Worm (Caenorhabditis elegans) whole organism, L4 larva: Measurements from ENCODE around the gene clec-52.

ENCODE experiments used
- D1046.2 ChIP-seq: fragments of 200-800 bp; sonication (Bioruptor generic); IDR thresholded peaks from 2 replicates; pipeline ENCODE4 v1.3.6; 2022; ENCODE audit warnings: missing genetic modification characterization, missing compliant biosample characterization
- F49E8.2 ChIP-seq: sonication (generic microtip); optimal IDR thresholded peaks from 2 replicates; lab custom pipeline; 2016; ENCODE audit warnings: missing compliant biosample characterization, mild to moderate bottlenecking, missing genetic modification characterization, borderline replicate concordance
- T20F7.1 ChIP-seq: fragments of 200-800 bp; sonication (Bioruptor generic); optimal IDR thresholded peaks from 2 replicates; lab custom pipeline; 2018; ENCODE audit warnings: mild to moderate bottlenecking, missing genetic modification characterization, missing compliant biosample characterization
- Y48G9A.11 ChIP-seq: fragments of 200-800 bp; sonication (Bioruptor generic); IDR thresholded peaks from 2 replicates; pipeline ENCODE4 v1.3.6; 2022; ENCODE audit warnings: missing genetic modification reagents, missing genetic modification characterization, missing compliant biosample characterization
- aly-2 ChIP-seq: sonication (generic microtip); optimal IDR thresholded peaks from 2 replicates; lab custom pipeline; 2018; ENCODE audit warnings: missing biosample characterization, missing genetic modification characterization
- attf-4 ChIP-seq: sonication (generic microtip); optimal IDR thresholded peaks from 3 replicates; lab custom pipeline; 2017; ENCODE audit warnings: missing biosample characterization, missing genetic modification characterization
- ceh-20 ChIP-seq: fragments of 200-800 bp; sonication (Bioruptor generic); IDR thresholded peaks from 2 replicates; pipeline ENCODE4 v1.3.6; 2022; ENCODE audit warnings: missing genetic modification reagents, missing genetic modification characterization, missing compliant biosample characterization
- ceh-32 ChIP-seq: sonication (generic microtip); optimal IDR thresholded peaks from 2 replicates; lab custom pipeline; 2016; ENCODE audit warnings: mild to moderate bottlenecking, missing genetic modification characterization, missing compliant biosample characterization; ENCODE audit not compliant: poor library complexity
- daf-16 ChIP-seq, 3 experiments: sonication (generic microtip); optimal IDR thresholded peaks; 2 replicates each; lab custom pipeline; 2016 to 2017; ENCODE audit warnings: missing genetic modification characterization in 3 of 3, missing genetic modification reagents in 3 of 3, mild to moderate bottlenecking in 2 of 3, missing compliant biosample characterization in 2 of 3, missing biosample characterization in 1 of 3, moderate library complexity in 1 of 3
- dmd-6 ChIP-seq: fragments of 200-800 bp; sonication (Bioruptor generic); IDR thresholded peaks from 2 replicates; pipeline ENCODE4 v1.3.6; 2022; ENCODE audit warnings: missing genetic modification reagents, missing genetic modification characterization, missing compliant biosample characterization
- dmd-9 ChIP-seq: fragments of 200-800 bp; sonication (Bioruptor generic); IDR thresholded peaks from 2 replicates; pipeline ENCODE4 v1.3.6; 2022; ENCODE audit warnings: missing genetic modification reagents, missing genetic modification characterization, missing compliant biosample characterization
- duxl-1 ChIP-seq: sonication (generic microtip); optimal IDR thresholded peaks from 2 replicates; lab custom pipeline; 2016; ENCODE audit warnings: mild to moderate bottlenecking, missing genetic modification characterization, moderate library complexity, missing compliant biosample characterization; ENCODE audit not compliant: poor library complexity
- dve-1 ChIP-seq: sonication (generic microtip); optimal IDR thresholded peaks from 2 replicates; lab custom pipeline; 2017; ENCODE audit warnings: antibody characterized with exemption, mild to moderate bottlenecking, missing genetic modification characterization, missing compliant biosample characterization; ENCODE audit not compliant: insufficient read depth
- egl-27 ChIP-seq: sonication (generic microtip); optimal IDR thresholded peaks from 3 replicates; lab custom pipeline; 2017; ENCODE audit warnings: missing biosample characterization, missing genetic modification reagents, missing genetic modification characterization
- fkh-10 ChIP-seq: fragments of 150-350 bp; optimal IDR thresholded peaks from 2 replicates; lab custom pipeline; 2014; ENCODE audit warnings: missing biosample characterization, missing genetic modification reagents, missing genetic modification characterization
- hlh-11 ChIP-seq: fragments of 200-800 bp; sonication (Bioruptor generic); optimal IDR thresholded peaks from 2 replicates; lab custom pipeline; 2018; ENCODE audit warnings: mild to moderate bottlenecking, missing genetic modification characterization, missing compliant biosample characterization
- hlh-30 ChIP-seq: sonication (generic microtip); optimal IDR thresholded peaks from 2 replicates; lab custom pipeline; 2017; ENCODE audit warnings: antibody characterized with exemption, mild to moderate bottlenecking, missing genetic modification characterization, missing compliant biosample characterization; ENCODE audit not compliant: insufficient read depth
- hmg-1.1 ChIP-seq: fragments of 200-800 bp; sonication (Bioruptor generic); IDR thresholded peaks from 2 replicates; pipeline ENCODE4 v1.3.6; 2022; ENCODE audit warnings: missing genetic modification reagents, missing genetic modification characterization, missing compliant biosample characterization
- lin-1 ChIP-seq: fragments of 200-800 bp; sonication (Bioruptor generic); IDR thresholded peaks from 2 replicates; pipeline ENCODE4 v1.3.6; 2022; ENCODE audit warnings: missing genetic modification reagents, missing genetic modification characterization, missing compliant biosample characterization
- lir-3 ChIP-seq: sonication (generic microtip); optimal IDR thresholded peaks from 2 replicates; lab custom pipeline; 2016; ENCODE audit warnings: mild to moderate bottlenecking, missing genetic modification characterization, missing compliant biosample characterization
- lsy-2 ChIP-seq, 2 experiments: fragments of 150-350 bp in 1 of 2; sonication (generic microtip) in 1 of 2; optimal IDR thresholded peaks; 2 replicates each; lab custom pipeline; 2014 to 2017; ENCODE audit warnings: missing biosample characterization in 2 of 2, missing genetic modification characterization in 2 of 2
- madf-9 ChIP-seq: fragments of 200-800 bp; sonication (Bioruptor generic); conservative IDR thresholded peaks from 2 replicates; pipeline ENCODE4 v1.3.6; 2022; ENCODE audit warnings: missing genetic modification reagents, missing genetic modification characterization, missing compliant biosample characterization
- mep-1 ChIP-seq: fragments of 150-350 bp; sonication (generic microtip); optimal IDR thresholded peaks from 3 replicates; lab custom pipeline; 2014; ENCODE audit warnings: missing biosample characterization, missing genetic modification characterization
- mes-2 ChIP-seq: sonication (generic microtip); optimal IDR thresholded peaks from 2 replicates; lab custom pipeline; 2016; ENCODE audit warnings: missing genotype, mild to moderate bottlenecking, missing genetic modification characterization, missing compliant biosample characterization; ENCODE audit not compliant: poor library complexity, severe bottlenecking
- mxl-3 ChIP-seq: fragments of 200-800 bp; sonication (Bioruptor generic); optimal IDR thresholded peaks from 2 replicates; lab custom pipeline; 2018; ENCODE audit warnings: mild to moderate bottlenecking, missing genetic modification characterization, missing compliant biosample characterization
- nhr-102 ChIP-seq: sonication (generic microtip); optimal IDR thresholded peaks from 2 replicates; lab custom pipeline; 2016; ENCODE audit warnings: mild to moderate bottlenecking, missing genetic modification characterization, moderate library complexity, missing compliant biosample characterization
- nhr-11 ChIP-seq: fragments of 150-350 bp; optimal IDR thresholded peaks from 2 replicates; lab custom pipeline; 2014; ENCODE audit warnings: missing biosample characterization, missing genetic modification characterization
- nhr-237 ChIP-seq: sonication (generic microtip); optimal IDR thresholded peaks from 2 replicates; lab custom pipeline; 2017; ENCODE audit warnings: missing biosample characterization, missing genetic modification characterization
- nhr-28 ChIP-seq: fragments of 150-350 bp; optimal IDR thresholded peaks from 2 replicates; lab custom pipeline; 2014; ENCODE audit warnings: missing biosample characterization, missing genetic modification characterization
- nhr-42 ChIP-seq: fragments of 200-800 bp; sonication (Bioruptor generic); IDR thresholded peaks from 2 replicates; pipeline ENCODE4 v1.3.6; 2022; ENCODE audit warnings: missing genetic modification characterization, missing compliant biosample characterization
- nhr-48 ChIP-seq: sonication (generic microtip); optimal IDR thresholded peaks from 2 replicates; lab custom pipeline; 2016; ENCODE audit warnings: mild to moderate bottlenecking, missing genetic modification characterization, missing compliant biosample characterization
- nhr-6 ChIP-seq: fragments of 150-350 bp; optimal IDR thresholded peaks from 2 replicates; lab custom pipeline; 2014; ENCODE audit warnings: missing biosample characterization, missing genetic modification characterization
- nhr-76 ChIP-seq: fragments of 150-350 bp; optimal IDR thresholded peaks from 2 replicates; lab custom pipeline; 2014; ENCODE audit warnings: missing biosample characterization, missing genetic modification characterization
- nhr-77 ChIP-seq: fragments of 150-350 bp; optimal IDR thresholded peaks from 2 replicates; lab custom pipeline; 2014; ENCODE audit warnings: missing biosample characterization, missing genetic modification characterization
- php-3 ChIP-seq: fragments of 200-800 bp; sonication (Bioruptor generic); IDR thresholded peaks from 2 replicates; pipeline ENCODE4 v1.3.6; 2022; ENCODE audit warnings: missing genetic modification reagents, missing genetic modification characterization, missing compliant biosample characterization
- pqm-1 ChIP-seq: sonication (generic microtip); optimal IDR thresholded peaks from 2 replicates; lab custom pipeline; 2017; ENCODE audit warnings: missing biosample characterization, missing genetic modification characterization
- snpc-1.2 ChIP-seq: fragments of 200-800 bp; sonication (Bioruptor generic); IDR thresholded peaks from 2 replicates; pipeline ENCODE4 v1.3.6; 2022; ENCODE audit warnings: missing genetic modification reagents, missing genetic modification characterization, missing compliant biosample characterization
- snpc-4 ChIP-seq: fragments of 150-350 bp; optimal IDR thresholded peaks from 2 replicates; lab custom pipeline; 2014; ENCODE audit warnings: missing biosample characterization, missing genetic modification characterization
- tra-1 ChIP-seq: fragments of 200-800 bp; sonication (Bioruptor generic); IDR thresholded peaks from 2 replicates; pipeline ENCODE4 v1.3.6; 2022; ENCODE audit warnings: missing genetic modification reagents, missing genetic modification characterization, missing compliant biosample characterization
- unc-62 ChIP-seq, 3 experiments: fragments of 150-350 bp in 1 of 3; sonication (generic microtip); optimal IDR thresholded peaks in 2 of 3; peaks in 1 of 3; 1 replicate in 1 of 3; 2 replicates in 2 of 3; lab custom pipeline; 2014 to 2017; ENCODE audit warnings: missing biosample characterization in 3 of 3, missing genetic modification characterization in 3 of 3, missing genetic modification reagents in 3 of 3, missing genotype in 1 of 3
- zag-1 ChIP-seq: fragments of 150-350 bp; optimal IDR thresholded peaks from 2 replicates; lab custom pipeline; 2014; ENCODE audit warnings: missing biosample characterization, missing genetic modification characterization
- zfp-3 ChIP-seq: fragments of 200-800 bp; sonication (Bioruptor generic); conservative IDR thresholded peaks from 2 replicates; pipeline ENCODE4 v1.3.6; 2022; ENCODE audit warnings: missing genetic modification reagents, missing genetic modification characterization, missing compliant biosample characterization
- zip-2 ChIP-seq: fragments of 150-350 bp; optimal IDR thresholded peaks from 2 replicates; lab custom pipeline; 2014; ENCODE audit warnings: missing biosample characterization, missing genetic modification characterization

Gene clec-52

ce11 chrIV:8152688-8153087, 15.9 kb downstream of the clec-52 start (continued):
- no peak for TF ChIP-seq zip-2 (tag; lab: Kevin White, UChicago)
- TF ChIP-seq F49E8.2 (tag; lab: Kevin White, UChicago): no peak
- TF ChIP-seq duxl-1 (tag; lab: Kevin White, UChicago): no peak
- TF ChIP-seq nhr-6 (tag; lab: Kevin White, UChicago): no peak
- TF ChIP-seq D1046.2 (GFP tag; lab: Robert Waterston, UW): no peak
- no peak for TF ChIP-seq daf-16 (GFP tag; optimal IDR thresholded peaks at IDR 0.05; lab: Kevin White, UChicago)
- peak; percentile 49 for TF ChIP-seq daf-16 (tag; optimal IDR thresholded peaks at IDR 0.05; lab: Kevin White, UChicago)

DNA sequence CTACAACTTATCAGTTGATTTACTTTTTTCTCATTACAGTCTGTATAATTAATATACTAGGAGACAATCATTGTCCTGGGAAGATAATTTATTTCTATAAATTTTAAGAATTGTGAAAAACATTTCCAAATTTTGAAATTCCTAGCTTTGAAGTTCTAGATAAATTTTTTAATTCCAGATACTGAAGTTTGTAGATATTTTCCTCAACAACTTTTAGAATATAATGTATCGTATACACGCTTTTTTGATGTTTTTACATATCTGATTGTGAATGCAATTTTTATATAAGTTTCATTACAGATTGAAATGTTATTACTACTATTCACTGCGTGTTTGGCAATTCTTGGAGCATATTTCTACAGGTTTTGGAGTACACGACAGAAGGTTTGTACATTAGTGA, 16.4 kb downstream of the clec-52 start, which contains the start of gene faah-2:
TSS of gene faah-2 (plus strand) at position 301 of the 400 bp plus-strand sequence.
- no peak for TF ChIP-seq snpc-4 (tag; lab: Kevin White, UChicago)
- TF ChIP-seq lsy-2 (tag; optimal IDR thresholded peaks at IDR 0.05; lab: Kevin White, UChicago): no peak
- TF ChIP-seq unc-62 (GFP tag; optimal IDR thresholded peaks at IDR 0.05 in 1 of 2; lab: Kevin White, UChicago): peak in 1 of 2 experiments; percentile 50
- TF ChIP-seq unc-62 (tag; optimal IDR thresholded peaks at IDR 0.05; lab: Kevin White, UChicago): no peak

- no peak for TF ChIP-seq hmg-1.1 (GFP tag; lab: Robert Waterston, UW)
- TF ChIP-seq ceh-20 (GFP tag; lab: Robert Waterston, UW): peak; percentile 88
- no peak for TF ChIP-seq mxl-3
- no peak for TF ChIP-seq attf-4
- TF ChIP-seq lsy-2 (tag; optimal IDR thresholded peaks at IDR 0.05; lab: Kevin White, UChicago): peak in 1 of 2 experiments; percentile 33
- no peak for TF ChIP-seq egl-27 (tag; lab: Kevin White, UChicago)
- peak; percentile 94 for TF ChIP-seq dve-1 (tag; lab: Kevin White, UChicago)
- peak; percentile 52 for TF ChIP-seq nhr-77 (tag; lab: Kevin White, UChicago)
- TF ChIP-seq lin-1 (GFP tag; lab: Robert Waterston, UW): peak; percentile 65; the same call in 1 of the 2 replicates
- no peak for TF ChIP-seq ceh-32
- TF ChIP-seq nhr-237 (tag; lab: Kevin White, UChicago): no peak
- TF ChIP-seq Y48G9A.11 (GFP tag; lab: Robert Waterston, UW): no peak
- peak; percentile 42 for TF ChIP-seq T20F7.1
- TF ChIP-seq mes-2 (tag; lab: Kevin White, UChicago): peak; percentile 28
- TF ChIP-seq php-3 (GFP tag; lab: Robert Waterston, UW): peak; percentile 99
- TF ChIP-seq daf-16 (GFP tag; optimal IDR thresholded peaks at IDR 0.05; lab: Kevin White, UChicago): peak in 1 of 2 experiments; percentile 41
- TF ChIP-seq daf-16 (tag; optimal IDR thresholded peaks at IDR 0.05; lab: Kevin White, UChicago): peak; percentile 93
- peak; percentile 88 for TF ChIP-seq dmd-6 (GFP tag; lab: Robert Waterston, UW)
- TF ChIP-seq nhr-11 (tag; lab: Kevin White, UChicago): no peak
- TF ChIP-seq nhr-28 (tag; lab: Kevin White, UChicago): peak; percentile 72
- TF ChIP-seq nhr-76 (tag; lab: Kevin White, UChicago): no peak
- no peak for TF ChIP-seq lir-3 (tag; lab: Kevin White, UChicago)
- TF ChIP-seq nhr-102: peak; percentile 48
- TF ChIP-seq hlh-11 (tag; lab: Kevin White, UChicago): peak; percentile 82
- no peak for TF ChIP-seq madf-9
- peak; percentile 72 for TF ChIP-seq pqm-1 (tag; lab: Kevin White, UChicago)
- no peak for TF ChIP-seq fkh-10 (GFP tag; lab: Kevin White, UChicago)
- peak; percentile 80 for TF ChIP-seq tra-1 (GFP tag; lab: Robert Waterston, UW)
- TF ChIP-seq zfp-3: no peak
- peak; percentile 23 for TF ChIP-seq nhr-48
- no peak for TF ChIP-seq nhr-42 (GFP tag; lab: Robert Waterston, UW)
- no peak for TF ChIP-seq snpc-1.2 (GFP tag; lab: Robert Waterston, UW)
- no peak for TF ChIP-seq aly-2 (tag; lab: Kevin White, UChicago)
- TF ChIP-seq hlh-30 (tag; lab: Kevin White, UChicago): peak; percentile 53
- no peak for TF ChIP-seq zag-1
- peak; percentile 40 for TF ChIP-seq mep-1 (tag; lab: Kevin White, UChicago)
- no peak for TF ChIP-seq dmd-9
Measured at ce11 chrIV:8151721-8152120, 16.8 kb downstream of the clec-52 start.
